Fruit fly (Drosophila melanogaster) whole organism, larva: ENCODE data around the gene Sfp24C1.

Experiments
- noc ChIP-seq: fragments of 200-800 bp; sonication (Bioruptor generic); optimal IDR thresholded peaks from 3 replicates; lab custom pipeline; 2019; ENCODE audit warnings: missing biosample characterization, mild to moderate bottlenecking, missing genetic modification characterization, moderate library complexity

The Sfp24C1 gene

DNA sequence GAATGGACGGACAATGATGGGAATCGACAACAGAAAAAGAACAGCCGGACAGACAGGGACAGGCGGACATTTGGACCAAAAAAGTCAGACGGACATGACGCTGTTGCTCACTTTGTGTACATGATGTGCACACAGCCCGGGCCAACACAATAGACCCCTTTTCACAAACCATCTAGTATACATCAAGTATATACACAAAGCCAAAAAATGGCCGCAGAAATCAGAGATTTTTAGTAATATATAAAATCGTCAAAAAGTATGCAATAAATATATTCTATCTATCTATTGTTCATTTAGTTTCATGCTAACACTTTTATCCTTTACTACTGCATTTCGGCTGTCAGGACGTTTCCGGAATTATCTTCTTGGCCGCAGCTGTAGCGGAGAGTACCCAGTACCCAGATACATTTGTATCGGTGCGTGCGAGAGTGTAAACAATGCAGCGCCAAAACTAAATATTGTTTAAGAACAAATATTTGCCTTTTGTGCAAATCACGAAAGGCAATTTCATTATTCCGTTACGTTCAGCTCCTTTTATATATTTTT lies 19.0 kb downstream of the Sfp24C1 start:
- TF ChIP-seq noc (tag; lab: Kevin White, UChicago) = no peak

- no peak for TF ChIP-seq noc (tag; lab: Kevin White, UChicago)
Measured at dm6 chr2L:3729635-3730034, 29.2 kb downstream of the Sfp24C1 start.

- no peak for TF ChIP-seq noc (tag; lab: Kevin White, UChicago)
Measured at dm6 chr2L:3730182-3730975, 29.9 kb downstream of the Sfp24C1 start, which contains the start of gene CG10019. TSS of gene CG10019 (plus strand) at chr2L:3730466.

- TF ChIP-seq noc (tag; lab: Kevin White, UChicago) = no peak
Measured at dm6 chr2L:3731055-3731454, 30.6 kb downstream of the Sfp24C1 start.

DNA sequence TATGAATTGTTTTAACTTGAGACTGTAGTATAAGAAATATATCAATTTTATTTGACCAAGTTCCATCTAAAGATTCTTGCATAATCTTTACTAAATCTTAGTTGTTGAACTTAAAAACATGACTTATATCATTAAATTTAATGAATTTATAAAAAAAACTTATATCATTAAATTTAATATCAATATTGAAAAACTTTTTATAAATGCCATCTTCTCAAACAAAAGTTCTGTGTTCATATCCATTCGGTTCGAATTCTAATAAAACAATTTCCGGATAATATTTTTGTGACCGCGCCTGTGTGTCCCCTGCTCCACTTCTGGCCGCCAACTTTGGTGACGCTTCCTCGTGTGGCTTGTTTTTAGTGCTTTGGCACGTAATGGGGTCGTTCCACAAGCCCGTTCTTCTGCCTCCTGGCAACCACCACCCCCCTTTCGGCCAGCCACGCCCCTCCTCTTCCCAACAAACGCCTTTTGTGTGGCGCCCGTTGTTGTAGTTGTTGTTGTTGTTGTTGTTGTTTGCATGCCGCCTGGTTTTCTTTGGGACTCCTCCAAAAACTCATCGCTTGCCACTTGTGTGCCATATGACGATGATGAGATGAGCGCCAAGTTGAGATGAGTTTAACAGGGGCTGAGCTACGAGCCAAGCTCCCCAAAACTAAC lies 36.7 kb downstream of the Sfp24C1 start:
- no peak for TF ChIP-seq noc (tag; lab: Kevin White, UChicago)

dm6 chr2L:3737682-3738081 lies 37.2 kb downstream of the Sfp24C1 start:
- TF ChIP-seq noc (tag; lab: Kevin White, UChicago) = no peak

DNA sequence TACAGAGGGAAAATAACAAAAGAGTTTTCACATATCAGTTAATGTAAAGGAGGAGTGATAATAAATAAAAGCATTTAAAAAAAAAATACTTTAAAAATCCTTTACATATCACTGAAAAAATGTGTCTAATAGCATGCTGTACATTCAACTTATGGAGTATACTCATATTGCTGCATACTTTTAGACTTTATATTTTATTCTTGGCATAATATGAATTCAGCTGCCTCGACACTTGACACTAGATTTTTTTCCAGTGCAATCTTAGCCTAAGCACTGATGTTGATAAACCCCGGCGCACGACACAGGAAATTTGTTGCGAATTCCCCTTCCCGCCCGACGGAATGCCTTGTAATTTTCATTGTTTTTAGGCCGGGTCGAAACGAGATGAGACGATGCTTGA lies 40.0 kb downstream of the Sfp24C1 start:
- no peak for TF ChIP-seq noc (tag; lab: Kevin White, UChicago)

DNA sequence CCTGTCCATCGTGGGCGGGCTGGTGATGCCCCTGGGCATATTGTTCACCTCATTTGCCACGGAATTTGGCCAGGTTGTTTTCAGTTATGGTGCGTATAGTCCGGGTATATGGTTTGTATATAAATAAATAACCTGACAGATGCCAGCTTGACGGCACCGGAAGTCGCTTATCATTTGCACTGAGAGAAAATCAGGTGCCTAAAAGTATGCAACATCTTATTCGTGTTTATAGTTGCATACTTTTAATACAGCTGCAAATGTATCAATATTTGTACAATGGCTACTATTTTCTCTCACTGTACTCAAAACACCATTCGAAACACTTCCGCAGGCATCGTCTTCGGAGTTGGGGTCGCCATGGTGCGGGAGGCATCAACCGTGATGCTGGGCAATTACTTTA lies 48.2 kb downstream of the Sfp24C1 start:
- no peak for TF ChIP-seq noc (tag; lab: Kevin White, UChicago)
